Worm (Caenorhabditis elegans): ENCODE data around the gene F42H10.6.
A peak's percentile ranks its signal among the peaks of the same experiment; 100 is the strongest.

ce11 chrIII:8446940-8447403 is 33.3 kb downstream of the F42H10.6 start, which contains the start of gene rpn-3:
- TF ChIP-seq nhr-10 (tag; optimal IDR thresholded peaks at IDR 0.05): peak; percentile 53
- peak; percentile 58 for TF ChIP-seq nhr-76 (tag; optimal IDR thresholded peaks at IDR 0.05)
- no peak for TF ChIP-seq cey-2 (tag; optimal IDR thresholded peaks at IDR 0.05; ENCODE audit: borderline replicate concordance, insufficient read depth)
- no peak for TF ChIP-seq skn-1 (tag; optimal IDR thresholded peaks at IDR 0.05)
- TF ChIP-seq Y48G9A.11 (GFP tag; IDR thresholded peaks at IDR 0.05): peak; percentile 79
- TF ChIP-seq unc-39 (tag; optimal IDR thresholded peaks at IDR 0.05): no peak
- TF ChIP-seq R02D3.7 (tag; optimal IDR thresholded peaks at IDR 0.05): no peak
